Fruit fly (Drosophila melanogaster) whole organism, wandering third instar larva: ENCODE data around the gene crim.
A peak's percentile ranks its signal among the peaks of the same experiment; 100 is the strongest.

ENCODE experiments used
- Abd-B ChIP-seq: fragments of >200 bp; optimal IDR thresholded peaks from 2 replicates; lab custom pipeline; 2017; ENCODE audit warnings: missing biosample characterization, missing genetic modification characterization
- CG32264 ChIP-seq: fragments of 200-800 bp; sonication (Bioruptor generic); optimal IDR thresholded peaks from 2 replicates; lab custom pipeline; 2016; ENCODE audit warnings: missing biosample characterization, missing genetic modification characterization
- CG9705 ChIP-seq: fragments of 200-800 bp; sonication (Bioruptor generic); optimal IDR thresholded peaks from 2 replicates; lab custom pipeline; 2018; ENCODE audit warnings: missing biosample characterization, mild to moderate bottlenecking, missing genetic modification characterization
- CrebA ChIP-seq: fragments of 200-800 bp; sonication (Bioruptor generic); optimal IDR thresholded peaks from 2 replicates; lab custom pipeline; 2016; ENCODE audit warnings: missing biosample characterization, mild to moderate bottlenecking, missing genetic modification characterization, borderline replicate concordance
- Dif ChIP-seq: fragments of 200-275, 200-300 bp; sonication (Bioruptor generic); optimal IDR thresholded peaks from 2 replicates; lab custom pipeline; 2018; ENCODE audit warnings: missing biosample characterization, missing genetic modification characterization; ENCODE audit not compliant: partially characterized antibody
- GATAd ChIP-seq: sonication (Bioruptor generic); optimal IDR thresholded peaks from 2 replicates; lab custom pipeline; 2016; ENCODE audit warnings: missing biosample characterization, missing genetic modification characterization
- HLH106 ChIP-seq: fragments of 200-800 bp; optimal IDR thresholded peaks from 3 replicates; lab custom pipeline; 2019; ENCODE audit warnings: missing biosample characterization, mild to moderate bottlenecking, missing genetic modification characterization, moderate library complexity
- Hnf4 ChIP-seq: fragments of 200-800 bp; sonication (Bioruptor generic); optimal IDR thresholded peaks from 2 replicates; lab custom pipeline; 2016; ENCODE audit warnings: missing biosample characterization, mild to moderate bottlenecking, missing genetic modification characterization
- Hr78 ChIP-seq: fragments of >200 bp; optimal IDR thresholded peaks from 2 replicates; lab custom pipeline; 2017; ENCODE audit warnings: missing biosample characterization, missing genetic modification characterization
- Hr83 ChIP-seq: fragments of 200-300 bp; sonication (Bioruptor generic); optimal IDR thresholded peaks from 2 replicates; lab custom pipeline; 2016; ENCODE audit warnings: missing biosample characterization, mild to moderate bottlenecking, missing genetic modification characterization, moderate library complexity; ENCODE audit not compliant: poor library complexity, severe bottlenecking
- Jra ChIP-seq: sonication (Bioruptor generic); optimal IDR thresholded peaks from 2 replicates; lab custom pipeline; 2016; ENCODE audit warnings: missing biosample characterization, missing genetic modification characterization
- Mio ChIP-seq: sonication (Bioruptor generic); optimal IDR thresholded peaks from 2 replicates; lab custom pipeline; 2016; ENCODE audit warnings: missing biosample characterization, missing genetic modification characterization
- Myc ChIP-seq: fragments of >200 bp; optimal IDR thresholded peaks from 2 replicates; lab custom pipeline; 2017
- N ChIP-seq: fragments of >200 bp; optimal IDR thresholded peaks from 2 replicates; lab custom pipeline; 2018; ENCODE audit warnings: missing biosample characterization, missing external identifiers, missing genetic modification characterization
- OdsH ChIP-seq: fragments of 200-800 bp; sonication (Bioruptor generic); optimal IDR thresholded peaks from 2 replicates; lab custom pipeline; 2016; ENCODE audit warnings: missing biosample characterization, mild to moderate bottlenecking, missing genetic modification characterization
- Rel ChIP-seq, 2 experiments: fragments of 200-800 bp; sonication (Bioruptor generic) in 1 of 2; optimal IDR thresholded peaks; 2 replicates in 1 of 2; 3 replicates in 1 of 2; lab custom pipeline; 2016 to 2019; ENCODE audit warnings: mild to moderate bottlenecking in 2 of 2, missing biosample characterization in 2 of 2, missing genetic modification characterization in 2 of 2, moderate library complexity in 1 of 2
- Vsx2 ChIP-seq: fragments of 200-300, 225-300 bp; sonication (Bioruptor generic); optimal IDR thresholded peaks from 2 replicates; lab custom pipeline; 2018; ENCODE audit warnings: missing biosample characterization, missing genetic modification characterization; ENCODE audit not compliant: partially characterized antibody
- br ChIP-seq: fragments of 200-800 bp; sonication (Bioruptor generic); optimal IDR thresholded peaks from 2 replicates; lab custom pipeline; 2016; ENCODE audit warnings: missing biosample characterization, missing genetic modification characterization
- brk ChIP-seq: fragments of 200-800 bp; sonication (Bioruptor generic); optimal IDR thresholded peaks from 2 replicates; lab custom pipeline; 2016; ENCODE audit warnings: missing biosample characterization, mild to moderate bottlenecking, missing genetic modification characterization
- dl ChIP-seq, 2 experiments: fragments of 175-275, 200-275 bp in 1 of 2; fragments of 200-275 bp in 1 of 2; sonication (Bioruptor generic); optimal IDR thresholded peaks; lab custom pipeline; 2018; ENCODE audit warnings: mild to moderate bottlenecking in 2 of 2, missing biosample characterization in 2 of 2, missing genetic modification characterization in 2 of 2, moderate library complexity in 2 of 2; ENCODE audit not compliant: partially characterized antibody in 2 of 2, insufficient read depth in 1 of 2
- dsf ChIP-seq: sonication (Bioruptor generic); optimal IDR thresholded peaks from 2 replicates; lab custom pipeline; 2016; ENCODE audit warnings: missing biosample characterization, missing genetic modification characterization, borderline replicate concordance
- ey ChIP-seq: fragments of 200-800 bp; sonication (Bioruptor generic); optimal IDR thresholded peaks from 2 replicates; lab custom pipeline; 2016; ENCODE audit warnings: missing biosample characterization, missing genetic modification characterization
- foxo ChIP-seq, 2 experiments: fragments of 200-800 bp; sonication (Bioruptor generic); optimal IDR thresholded peaks; 2 replicates in 1 of 2; 3 replicates in 1 of 2; lab custom pipeline; 2016 to 2017; ENCODE audit warnings: missing biosample characterization in 2 of 2, missing genetic modification characterization in 2 of 2
- fru ChIP-seq: fragments of 200-800 bp; sonication (Bioruptor generic); optimal IDR thresholded peaks from 3 replicates; lab custom pipeline; 2016; ENCODE audit warnings: missing biosample characterization, mild to moderate bottlenecking, missing genetic modification characterization
- h ChIP-seq: fragments of 200-800 bp; sonication (Bioruptor generic); optimal IDR thresholded peaks from 3 replicates; lab custom pipeline; 2016; ENCODE audit warnings: missing biosample characterization, mild to moderate bottlenecking, missing genetic modification characterization
- jim ChIP-seq: fragments of 175-275, 200-325 bp; sonication (Bioruptor generic); optimal IDR thresholded peaks from 2 replicates; lab custom pipeline; 2016; ENCODE audit warnings: missing biosample characterization, mild to moderate bottlenecking, missing genetic modification characterization
- lola ChIP-seq: fragments of >200 bp; optimal IDR thresholded peaks from 2 replicates; lab custom pipeline; 2017; ENCODE audit warnings: missing biosample characterization, missing genetic modification characterization
- pan ChIP-seq: fragments of >200 bp; optimal IDR thresholded peaks from 2 replicates; lab custom pipeline; 2017
- psq ChIP-seq: fragments of 200-800 bp; sonication (Bioruptor generic); optimal IDR thresholded peaks from 3 replicates; lab custom pipeline; 2017; ENCODE audit warnings: missing biosample characterization, mild to moderate bottlenecking, missing genetic modification characterization, moderate library complexity
- rgr ChIP-seq: fragments of 200-800 bp; sonication (Bioruptor generic); optimal IDR thresholded peaks from 3 replicates; lab custom pipeline; 2016; ENCODE audit warnings: missing biosample characterization, mild to moderate bottlenecking, missing genetic modification characterization
- sage ChIP-seq: fragments of 200-800 bp; sonication (Bioruptor generic); optimal IDR thresholded peaks from 2 replicates; lab custom pipeline; 2016; ENCODE audit warnings: missing biosample characterization, mild to moderate bottlenecking, missing genetic modification characterization
- sv ChIP-seq: fragments of 200-800 bp; sonication (Bioruptor generic); optimal IDR thresholded peaks from 3 replicates; lab custom pipeline; 2016; ENCODE audit warnings: missing biosample characterization, missing genetic modification characterization
- tai ChIP-seq: sonication (Bioruptor generic); optimal IDR thresholded peaks from 2 replicates; lab custom pipeline; 2016; ENCODE audit warnings: missing biosample characterization, missing genetic modification characterization
- usp ChIP-seq: fragments of >200 bp; optimal IDR thresholded peaks from 2 replicates; lab custom pipeline; 2017; ENCODE audit warnings: missing biosample characterization, missing genetic modification characterization
- woc ChIP-seq: sonication (Bioruptor generic); optimal IDR thresholded peaks from 2 replicates; lab custom pipeline; 2016; ENCODE audit warnings: missing biosample characterization, mild to moderate bottlenecking, missing genetic modification characterization

crim gene

DNA sequence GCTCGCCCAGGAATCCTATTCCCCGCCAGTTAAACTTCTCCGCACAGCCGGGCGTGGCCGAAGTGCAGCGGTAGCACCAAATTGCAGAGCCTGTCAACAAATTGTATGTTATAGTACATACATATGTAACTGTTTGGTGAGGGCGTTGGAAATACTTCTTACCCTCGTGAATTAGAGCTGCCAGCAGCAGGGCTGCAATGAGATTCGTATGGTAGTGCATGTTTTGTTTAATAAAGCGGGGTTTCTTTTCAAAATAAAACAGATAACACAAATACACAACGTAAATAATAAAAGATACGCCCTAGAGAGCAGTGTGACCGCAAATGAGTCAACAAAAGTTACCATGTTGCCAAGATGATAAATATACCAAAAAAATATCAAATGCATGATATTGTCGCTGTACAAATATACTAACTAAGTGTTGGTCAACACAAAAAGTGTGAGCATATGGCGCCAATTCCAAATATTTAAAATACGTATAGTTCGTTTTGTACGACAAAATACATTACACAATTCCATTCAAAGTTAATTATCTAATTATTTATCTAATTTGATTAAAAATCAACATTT, at the start of gene crim:
Gene crim (minus strand): TSS at position 328 of the 570 bp plus-strand sequence.
- TF ChIP-seq fru (GFP tag; lab: Kevin White, UChicago), result peak; percentile 21
- TF ChIP-seq h, result peak; percentile 38
- TF ChIP-seq tai (GFP tag; lab: Kevin White, UChicago), result peak; percentile 58
- TF ChIP-seq HLH106 (tag; lab: Kevin White, UChicago), result no peak
- peak in 1 of 2 experiments; percentile 12 for TF ChIP-seq foxo (GFP tag; optimal IDR thresholded peaks at IDR 0.05; lab: Kevin White, UChicago)
- peak; percentile 31 for TF ChIP-seq Jra (GFP tag; lab: Kevin White, UChicago)
- no peak for TF ChIP-seq CrebA (GFP tag; lab: Kevin White, UChicago)
- peak; percentile 30 for TF ChIP-seq CG32264 (GFP tag; lab: Kevin White, UChicago)
- peak; percentile 74 for TF ChIP-seq brk (GFP tag; lab: Kevin White, UChicago)
- TF ChIP-seq pan, result no peak
- TF ChIP-seq Abd-B (GFP tag; lab: Kevin White, UChicago), result no peak
- TF ChIP-seq dsf, result no peak
- TF ChIP-seq Rel (GFP tag; optimal IDR thresholded peaks at IDR 0.05; lab: Kevin White, UChicago), result no peak
- TF ChIP-seq Rel (tag; optimal IDR thresholded peaks at IDR 0.05; lab: Kevin White, UChicago), result peak; percentile 21
- peak; percentile 71 for TF ChIP-seq Hnf4 (GFP tag; lab: Kevin White, UChicago)
- TF ChIP-seq lola (GFP tag; lab: Kevin White, UChicago), result no peak

dm6 chr3L:11751005-11751404, 39.8 kb upstream of the crim start, which contains the start of gene Gr68a:
Gene Gr68a (plus strand): TSS chr3L:11751305.
- TF ChIP-seq HLH106 (tag; lab: Kevin White, UChicago) (no peak), sage (GFP tag; lab: Kevin White, UChicago) (no peak), tai (GFP tag; lab: Kevin White, UChicago) (no peak), br (GFP tag; lab: Kevin White, UChicago) (no peak), dl (GFP tag; optimal IDR thresholded peaks at IDR 0.05; lab: Kevin White, UChicago; ENCODE audit: insufficient read depth in 1 of 2, partially characterized antibody in 2 of 2) (no peak), psq (GFP tag; lab: Kevin White, UChicago) (no peak), Hr78 (no peak), usp (GFP tag; lab: Kevin White, UChicago) (no peak), woc (GFP tag; lab: Kevin White, UChicago) (no peak), fru (GFP tag; lab: Kevin White, UChicago) (no peak), sv (GFP tag; lab: Kevin White, UChicago) (no peak), ey (GFP tag; lab: Kevin White, UChicago) (no peak)

dm6 chr3L:11731841-11732240, 20.7 kb upstream of the crim start, which contains the start of gene CG32087:
Gene CG32087 (plus strand): TSS chr3L:11732141.
- TF ChIP-seq rgr (GFP tag; lab: Kevin White, UChicago) (no peak), Rel (GFP tag; optimal IDR thresholded peaks at IDR 0.05; lab: Kevin White, UChicago) (no peak), Rel (tag; optimal IDR thresholded peaks at IDR 0.05; lab: Kevin White, UChicago) (no peak), psq (GFP tag; lab: Kevin White, UChicago) (no peak), sv (GFP tag; lab: Kevin White, UChicago) (no peak), Hr83 (GFP tag; lab: Kevin White, UChicago) (no peak), woc (GFP tag; lab: Kevin White, UChicago) (no peak)

DNA sequence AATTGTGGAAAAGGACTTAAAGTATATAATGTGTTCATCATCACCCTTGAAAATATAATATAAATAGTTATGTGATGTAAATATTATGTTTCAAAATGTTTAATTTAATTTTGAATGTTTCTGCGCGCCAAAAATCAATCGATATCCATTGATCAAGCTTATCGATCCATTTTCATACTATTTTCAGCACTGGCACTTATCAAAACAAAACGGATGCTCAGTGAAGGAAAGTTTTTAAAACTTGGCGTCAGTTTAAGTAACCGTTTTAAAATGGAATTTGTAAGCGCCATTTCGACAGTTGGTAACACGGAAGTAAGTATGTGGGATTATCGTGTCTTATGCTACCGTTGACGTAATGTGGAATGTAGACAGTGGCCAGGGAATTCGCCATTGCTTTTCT, 17.0 kb upstream of the crim start, which contains the start of gene sunn:
Gene sunn (plus strand): TSS at position 202 of the 400 bp plus-strand sequence.
- no peak for TF ChIP-seq Dif (GFP tag; lab: Kevin White, UChicago)
- no peak for TF ChIP-seq rgr (GFP tag; lab: Kevin White, UChicago)
- no peak for TF ChIP-seq Myc (lab: Kevin White, UChicago)
- no peak for TF ChIP-seq N (GFP tag; lab: Kevin White, UChicago)

- TF ChIP-seq ey (GFP tag; lab: Kevin White, UChicago), result peak; percentile 45
- no peak for TF ChIP-seq dl (GFP tag; optimal IDR thresholded peaks at IDR 0.05; lab: Kevin White, UChicago; ENCODE audit: insufficient read depth in 1 of 2, partially characterized antibody in 2 of 2)
- no peak for TF ChIP-seq Mio (GFP tag; lab: Kevin White, UChicago)
- no peak for TF ChIP-seq jim (GFP tag; lab: Kevin White, UChicago)
- peak; percentile 45 for TF ChIP-seq HLH106 (tag; lab: Kevin White, UChicago)
- peak; percentile 44 for TF ChIP-seq Hnf4 (GFP tag; lab: Kevin White, UChicago)
- no peak for TF ChIP-seq Myc (lab: Kevin White, UChicago)
- TF ChIP-seq Jra (GFP tag; lab: Kevin White, UChicago), result peak; percentile 43
- TF ChIP-seq OdsH (GFP tag; lab: Kevin White, UChicago), result peak; percentile 33
- TF ChIP-seq CG9705 (GFP tag; lab: Kevin White, UChicago), result no peak
- TF ChIP-seq Rel (GFP tag; optimal IDR thresholded peaks at IDR 0.05; lab: Kevin White, UChicago), result no peak
- TF ChIP-seq Rel (tag; optimal IDR thresholded peaks at IDR 0.05; lab: Kevin White, UChicago), result no peak
- TF ChIP-seq fru (GFP tag; lab: Kevin White, UChicago), result peak; percentile 37
- TF ChIP-seq CrebA (GFP tag; lab: Kevin White, UChicago), result no peak
- peak; percentile 27 for TF ChIP-seq br (GFP tag; lab: Kevin White, UChicago)
- no peak for TF ChIP-seq Vsx2 (GFP tag; lab: Kevin White, UChicago)
- TF ChIP-seq h, result peak; percentile 50
- no peak for TF ChIP-seq sv (GFP tag; lab: Kevin White, UChicago)
- TF ChIP-seq GATAd, result no peak
- TF ChIP-seq rgr (GFP tag; lab: Kevin White, UChicago), result peak; percentile 39
- no peak for TF ChIP-seq Hr83 (GFP tag; lab: Kevin White, UChicago)
- TF ChIP-seq psq (GFP tag; lab: Kevin White, UChicago), result peak; percentile 5
- TF ChIP-seq lola (GFP tag; lab: Kevin White, UChicago), result no peak
- no peak for TF ChIP-seq Dif (GFP tag; lab: Kevin White, UChicago)
- peak in 1 of 2 experiments; percentile 31 for TF ChIP-seq foxo (GFP tag; optimal IDR thresholded peaks at IDR 0.05; lab: Kevin White, UChicago)
- TF ChIP-seq, all 38 proteins: peak for 11
These were observed 10.3 kb upstream of the crim start for dm6 chr3L:11721498-11721946.
